Worm (Caenorhabditis elegans) whole organism, L3 larva: ENCODE data around the gene mpz-3.

ENCODE experiments used
- ceh-82 ChIP-seq: fragments of 150-350 bp; optimal IDR thresholded peaks from 2 replicates; lab custom pipeline; 2014; ENCODE audit warnings: missing biosample characterization, missing genetic modification characterization
- elt-1 ChIP-seq: fragments of 150-350 bp; optimal IDR thresholded peaks from 2 replicates; lab custom pipeline; 2014; ENCODE audit warnings: missing biosample characterization, missing genetic modification characterization
- elt-2 ChIP-seq: sonication (generic microtip); optimal IDR thresholded peaks from 2 replicates; lab custom pipeline; 2016; ENCODE audit warnings: missing genetic modification reagents, mild to moderate bottlenecking, missing genetic modification characterization, missing compliant biosample characterization
- elt-3 ChIP-seq, 3 experiments: fragments of 150-350 bp in 1 of 3; sonication (generic microtip) in 2 of 3; optimal IDR thresholded peaks; 2 replicates in 2 of 3; 4 replicates in 1 of 3; lab custom pipeline; 2014 to 2017; ENCODE audit warnings: missing biosample characterization in 3 of 3, missing genetic modification characterization in 3 of 3
- fos-1 ChIP-seq: fragments of 150-350 bp; optimal IDR thresholded peaks from 2 replicates; lab custom pipeline; 2014; ENCODE audit warnings: missing biosample characterization, missing genetic modification characterization
- jun-1 ChIP-seq: fragments of 150-350 bp; optimal IDR thresholded peaks from 2 replicates; lab custom pipeline; 2014; ENCODE audit warnings: missing biosample characterization, missing genetic modification reagents, missing genetic modification characterization
- nfya-1 ChIP-seq: sonication (generic microtip); optimal IDR thresholded peaks from 2 replicates; lab custom pipeline; 2017; ENCODE audit warnings: missing genetic modification characterization, mild to moderate bottlenecking, missing compliant biosample characterization, antibody characterized with exemption, moderate library complexity; ENCODE audit not compliant: insufficient read depth
- nhr-237 ChIP-seq: fragments of 150-350 bp; optimal IDR thresholded peaks from 2 replicates; lab custom pipeline; 2014; ENCODE audit warnings: missing biosample characterization, missing genetic modification characterization
- nhr-28 ChIP-seq: fragments of 150-350 bp; optimal IDR thresholded peaks from 2 replicates; lab custom pipeline; 2014; ENCODE audit warnings: missing biosample characterization, missing genetic modification characterization
- nhr-77 ChIP-seq: fragments of 150-350 bp; optimal IDR thresholded peaks from 2 replicates; lab custom pipeline; 2014; ENCODE audit warnings: missing biosample characterization, missing genetic modification characterization

ce11 chrII:6554677-6555076 lies 10.5 kb downstream of the mpz-3 start, which contains the start of gene wrn-1:
- no peak for TF ChIP-seq ceh-82
- TF ChIP-seq nfya-1 (tag; lab: Kevin White, UChicago) = no peak
- no peak for TF ChIP-seq nhr-237
- no peak for TF ChIP-seq elt-1 (tag; lab: Kevin White, UChicago)
- TF ChIP-seq elt-3 (tag; optimal IDR thresholded peaks at IDR 0.05; lab: Kevin White, UChicago) = no peak
- no peak for TF ChIP-seq nhr-77 (tag; lab: Kevin White, UChicago)
- no peak for TF ChIP-seq fos-1 (tag; lab: Kevin White, UChicago)
- no peak for TF ChIP-seq nhr-28 (tag; lab: Kevin White, UChicago)
- no peak for TF ChIP-seq jun-1 (tag; lab: Kevin White, UChicago)
- no peak for TF ChIP-seq elt-2 (tag; lab: Kevin White, UChicago)
